Worm (Caenorhabditis elegans) whole organism, young adult: ENCODE results near the gene spe-39.

Experiments
- C17E4.6 ChIP-seq: fragments of 200-800 bp; sonication (Bioruptor generic); IDR thresholded peaks from 2 replicates; pipeline ENCODE4 v1.3.6; 2022; ENCODE audit warnings: missing genetic modification reagents, missing genetic modification characterization, missing compliant biosample characterization
- F22D6.2 ChIP-seq: sonication (generic microtip); optimal IDR thresholded peaks from 2 replicates; lab custom pipeline; 2016; ENCODE audit warnings: mild to moderate bottlenecking, missing genetic modification characterization, missing compliant biosample characterization
- F37B4.10 ChIP-seq: fragments of 200-800 bp; sonication (Bioruptor generic); IDR thresholded peaks from 2 replicates; pipeline ENCODE4 v1.3.6; 2022; ENCODE audit warnings: missing genetic modification characterization, missing compliant biosample characterization
- F49E8.2 ChIP-seq: sonication (generic microtip); optimal IDR thresholded peaks from 3 replicates; lab custom pipeline; 2017; ENCODE audit warnings: missing genetic modification characterization, mild to moderate bottlenecking, missing compliant biosample characterization, antibody characterized with exemption, moderate library complexity; ENCODE audit not compliant: insufficient read depth
- F52B5.7 ChIP-seq: sonication (generic microtip); optimal IDR thresholded peaks from 2 replicates; lab custom pipeline; 2016; ENCODE audit warnings: mild to moderate bottlenecking, missing genetic modification characterization, missing compliant biosample characterization
- K11D2.4 ChIP-seq: fragments of 200-800 bp; sonication (Bioruptor generic); IDR thresholded peaks from 2 replicates; pipeline ENCODE4 v1.3.6; 2022; ENCODE audit warnings: missing genetic modification reagents, missing genetic modification characterization, missing compliant biosample characterization
- T26A5.8 ChIP-seq: sonication (generic microtip); optimal IDR thresholded peaks from 2 replicates; lab custom pipeline; 2016; ENCODE audit warnings: missing genetic modification characterization, missing compliant biosample characterization
- Y53G8AR.9 ChIP-seq: fragments of 200-800 bp; sonication (Bioruptor generic); conservative IDR thresholded peaks from 2 replicates; pipeline ENCODE4 v1.3.6; 2022; ENCODE audit warnings: missing genetic modification reagents, missing genetic modification characterization, missing compliant biosample characterization
- aptf-2 ChIP-seq: fragments of 200-800 bp; sonication (Bioruptor generic); conservative IDR thresholded peaks from 2 replicates; pipeline ENCODE4 v1.3.6; 2022; ENCODE audit warnings: missing genetic modification reagents, missing genetic modification characterization, missing compliant biosample characterization
- aptf-3 ChIP-seq: fragments of 200-800 bp; sonication (Bioruptor generic); IDR thresholded peaks from 2 replicates; pipeline ENCODE4 v1.3.6; 2022; ENCODE audit warnings: missing genetic modification characterization, missing compliant biosample characterization
- athp-1 ChIP-seq: sonication (generic microtip); optimal IDR thresholded peaks from 2 replicates; lab custom pipeline; 2017; ENCODE audit warnings: mild to moderate bottlenecking, missing genetic modification characterization, missing compliant biosample characterization
- bed-1 ChIP-seq: fragments of 200-800 bp; sonication (Bioruptor generic); IDR thresholded peaks from 2 replicates; pipeline ENCODE4 v1.3.6; 2022; ENCODE audit warnings: missing genetic modification reagents, missing genetic modification characterization, missing compliant biosample characterization
- cebp-1 ChIP-seq, 2 experiments: fragments of 200-800 bp in 1 of 2; sonication (Bioruptor generic) in 1 of 2; sonication (generic microtip) in 1 of 2; IDR thresholded peaks in 1 of 2; optimal IDR thresholded peaks in 1 of 2; 2 replicates each; pipeline versions ENCODE4 v1.3.6 to Lab custom; 2017 to 2022; ENCODE audit warnings: missing compliant biosample characterization in 2 of 2, missing genetic modification characterization in 2 of 2, mild to moderate bottlenecking in 1 of 2, missing genetic modification reagents in 1 of 2, moderate library complexity in 1 of 2
- cebp-2 ChIP-seq: fragments of 200-800 bp; sonication (Bioruptor generic); IDR thresholded peaks from 2 replicates; pipeline ENCODE4 v1.3.6; 2022; ENCODE audit warnings: missing genetic modification characterization, missing compliant biosample characterization
- ceh-100 ChIP-seq: fragments of 200-800 bp; sonication (Bioruptor generic); IDR thresholded peaks from 2 replicates; pipeline ENCODE4 v1.3.6; 2022; ENCODE audit warnings: missing genetic modification reagents, missing genetic modification characterization, missing compliant biosample characterization
- ceh-91 ChIP-seq: fragments of 200-800 bp; sonication (Bioruptor generic); IDR thresholded peaks from 2 replicates; pipeline ENCODE4 v1.3.6; 2022; ENCODE audit warnings: missing genetic modification reagents, missing genetic modification characterization, missing compliant biosample characterization
- dpff-1 ChIP-seq: sonication (generic microtip); optimal IDR thresholded peaks from 2 replicates; lab custom pipeline; 2017; ENCODE audit warnings: mild to moderate bottlenecking, missing genetic modification characterization, missing compliant biosample characterization
- ekl-4 ChIP-seq: fragments of 200-800 bp; sonication (Bioruptor generic); IDR thresholded peaks from 2 replicates; pipeline ENCODE4 v1.3.6; 2022; ENCODE audit warnings: missing genetic modification reagents, missing genetic modification characterization, missing compliant biosample characterization
- ets-4 ChIP-seq: fragments of 200-800 bp; sonication (Bioruptor generic); optimal IDR thresholded peaks from 2 replicates; lab custom pipeline; 2018; ENCODE audit warnings: mild to moderate bottlenecking, missing genetic modification characterization, missing compliant biosample characterization
- fkh-3 ChIP-seq: sonication (generic microtip); optimal IDR thresholded peaks from 2 replicates; lab custom pipeline; 2016; ENCODE audit warnings: mild to moderate bottlenecking, missing genetic modification characterization, missing compliant biosample characterization
- gei-17 ChIP-seq: fragments of 200-800 bp; sonication (Bioruptor generic); optimal IDR thresholded peaks from 2 replicates; lab custom pipeline; 2018; ENCODE audit warnings: mild to moderate bottlenecking, missing genetic modification characterization, missing compliant biosample characterization
- hmg-1.2 ChIP-seq: fragments of 200-800 bp; sonication (Bioruptor generic); IDR thresholded peaks from 2 replicates; pipeline ENCODE4 v1.3.6; 2022; ENCODE audit warnings: missing genetic modification reagents, missing genetic modification characterization, missing compliant biosample characterization
- hrde-1 ChIP-seq: sonication (generic microtip); optimal IDR thresholded peaks from 2 replicates; lab custom pipeline; 2016; ENCODE audit warnings: missing genetic modification characterization, mild to moderate bottlenecking, missing compliant biosample characterization, moderate library complexity, missing genotype, missing genetic modification reagents, borderline replicate concordance
- mcd-1 ChIP-seq: fragments of 200-800 bp; sonication (Bioruptor generic); IDR thresholded peaks from 2 replicates; pipeline ENCODE4 v1.3.6; 2022; ENCODE audit warnings: missing genetic modification reagents, missing genetic modification characterization, missing compliant biosample characterization
- mel-28 ChIP-seq: sonication (generic microtip); optimal IDR thresholded peaks from 2 replicates; lab custom pipeline; 2016; ENCODE audit warnings: borderline replicate concordance, mild to moderate bottlenecking, missing genetic modification characterization, missing compliant biosample characterization
- mes-4 ChIP-seq: sonication (generic microtip); optimal IDR thresholded peaks from 2 replicates; lab custom pipeline; 2016; ENCODE audit warnings: missing genotype, missing genetic modification characterization, missing compliant biosample characterization
- nfya-2 ChIP-seq: fragments of 200-800 bp; sonication (Bioruptor generic); IDR thresholded peaks from 2 replicates; pipeline ENCODE4 v1.3.6; 2022; ENCODE audit warnings: missing genetic modification reagents, missing genetic modification characterization, missing compliant biosample characterization
- nhr-120 ChIP-seq: fragments of 200-800 bp; sonication (Bioruptor generic); IDR thresholded peaks from 2 replicates; pipeline ENCODE4 v1.3.6; 2022; ENCODE audit warnings: missing genetic modification characterization, missing compliant biosample characterization
- snpc-1.1 ChIP-seq: sonication (generic microtip); optimal IDR thresholded peaks from 2 replicates; lab custom pipeline; 2017; ENCODE audit warnings: missing genetic modification characterization, mild to moderate bottlenecking, missing compliant biosample characterization, antibody characterized with exemption, moderate library complexity, missing genotype, missing genetic modification reagents; ENCODE audit not compliant: insufficient read depth
- sptf-2 ChIP-seq: fragments of 200-800 bp; sonication (Bioruptor generic); optimal IDR thresholded peaks from 2 replicates; lab custom pipeline; 2018; ENCODE audit warnings: mild to moderate bottlenecking, missing genetic modification characterization, missing compliant biosample characterization
- tbx-9 ChIP-seq: sonication (generic microtip); optimal IDR thresholded peaks from 2 replicates; lab custom pipeline; 2016; ENCODE audit warnings: borderline replicate concordance, missing genetic modification characterization, inconsistent platforms, missing compliant biosample characterization
- unc-130 ChIP-seq: sonication (generic microtip); optimal IDR thresholded peaks from 2 replicates; lab custom pipeline; 2016; ENCODE audit warnings: missing genetic modification reagents, missing genetic modification characterization, missing compliant biosample characterization
- zim-3 ChIP-seq: sonication (generic microtip); optimal IDR thresholded peaks from 2 replicates; lab custom pipeline; 2017; ENCODE audit warnings: mild to moderate bottlenecking, missing genetic modification characterization, moderate library complexity, missing compliant biosample characterization
- ztf-28 ChIP-seq: fragments of 200-800 bp; sonication (Bioruptor generic); IDR thresholded peaks from 2 replicates; pipeline ENCODE4 v1.3.6; 2022; ENCODE audit warnings: missing genetic modification reagents, missing genetic modification characterization, missing compliant biosample characterization
- ztf-6 ChIP-seq: fragments of 200-800 bp; sonication (Bioruptor generic); IDR thresholded peaks from 2 replicates; pipeline ENCODE4 v1.3.6; 2022; ENCODE audit warnings: missing genetic modification reagents, missing genetic modification characterization, missing compliant biosample characterization

The spe-39 gene

ce11 chrV:6783044-6783625 lies 2.1 kb upstream of the spe-39 start (continued):
- TF ChIP-seq hrde-1 (tag; lab: Kevin White, UChicago) (peak; percentile 32), T26A5.8 (tag; lab: Kevin White, UChicago) (no peak), C17E4.6 (GFP tag; lab: Robert Waterston, UW) (0 out of 2 replicates have a peak, but pooled peaks have one; percentile 23), athp-1 (tag; lab: Kevin White, UChicago) (peak; percentile 67), ceh-100 (GFP tag; lab: Robert Waterston, UW) (0 out of 2 replicates have a peak, but pooled peaks have one; percentile 28), ets-4 (GFP tag; lab: Kevin White, UChicago) (no peak), mel-28 (tag; lab: Kevin White, UChicago) (no peak), ztf-6 (GFP tag; lab: Robert Waterston, UW) (no peak), nhr-120 (GFP tag; lab: Robert Waterston, UW) (no peak), tbx-9 (tag; lab: Kevin White, UChicago) (no peak), K11D2.4 (no peak), unc-130 (no peak), zim-3 (no peak), snpc-1.1 (no peak), mes-4 (tag; lab: Kevin White, UChicago) (no peak), aptf-2 (no peak), hmg-1.2 (GFP tag; lab: Robert Waterston, UW) (peak; percentile 39), aptf-3 (GFP tag; lab: Robert Waterston, UW) (0 out of 2 replicates have a peak, but pooled peaks have one; percentile 49), bed-1 (GFP tag; lab: Robert Waterston, UW) (no peak), F37B4.10 (no peak), sptf-2 (GFP tag; lab: Kevin White, UChicago) (no peak), ztf-28 (no peak), F22D6.2 (no peak), ceh-91 (GFP tag; lab: Robert Waterston, UW) (no peak), cebp-2 (no peak), F49E8.2 (tag; lab: Kevin White, UChicago) (peak; percentile 66), cebp-1 (GFP tag; IDR thresholded peaks at IDR 0.05; lab: Robert Waterston, UW) (no peak), cebp-1 (tag; optimal IDR thresholded peaks at IDR 0.05; lab: Kevin White, UChicago) (no peak), fkh-3 (no peak), nfya-2 (GFP tag; lab: Robert Waterston, UW) (no peak), gei-17 (GFP tag; lab: Kevin White, UChicago) (no peak)

ce11 chrV:6787906-6788430 lies 2.7 kb downstream of the spe-39 start, which contains the start of gene ZC404.2:
ZC404.2 (plus strand) TSS chrV:6787952.
- TF ChIP-seq mcd-1 (GFP tag; lab: Robert Waterston, UW), result peak; percentile 30; the same call in 1 of the 2 replicates
- peak; percentile 36 for TF ChIP-seq F52B5.7 (tag; lab: Kevin White, UChicago)
- peak; percentile 34; the same call in 1 of the 2 replicates for TF ChIP-seq ceh-91 (GFP tag; lab: Robert Waterston, UW)
- TF ChIP-seq cebp-1 (GFP tag; IDR thresholded peaks at IDR 0.05; lab: Robert Waterston, UW), result no peak
- TF ChIP-seq cebp-1 (tag; optimal IDR thresholded peaks at IDR 0.05; lab: Kevin White, UChicago), result peak; percentile 10
- TF ChIP-seq ekl-4, result 0 out of 2 replicates have a peak, but pooled peaks have one; percentile 14
- TF ChIP-seq Y53G8AR.9 (GFP tag; lab: Robert Waterston, UW), result 0 out of 2 replicates have a peak, but pooled peaks have one; percentile 51
- TF ChIP-seq ceh-100 (GFP tag; lab: Robert Waterston, UW), result no peak
- no peak for TF ChIP-seq dpff-1 (tag; lab: Kevin White, UChicago)
- 0 out of 2 replicates have a peak, but pooled peaks have one; percentile 13 for TF ChIP-seq hmg-1.2 (GFP tag; lab: Robert Waterston, UW)
